Fruit fly (Drosophila melanogaster) whole organism, embryonic: ENCODE results near the gene CG4991.

ENCODE experiments used
- Abd-B ChIP-seq: fragments of 200-800 bp; sonication (Bioruptor generic); optimal IDR thresholded peaks from 2 replicates; lab custom pipeline; 2018; ENCODE audit warnings: missing biosample characterization, mild to moderate bottlenecking, missing genetic modification characterization, moderate library complexity
- CG34224 ChIP-seq: fragments of 200-800 bp; sonication (Bioruptor generic); IDR thresholded peaks from 3 replicates; pipeline ENCODE4 v1.3.6; 2022; ENCODE audit warnings: missing biosample characterization, missing genetic modification characterization; ENCODE audit not compliant: partially characterized antibody
- CG9932 ChIP-seq: fragments of 200-800 bp; sonication (Bioruptor generic); IDR thresholded peaks from 2 replicates; pipeline ENCODE4 v1.3.6; 2022; ENCODE audit warnings: missing biosample characterization, missing genetic modification characterization
- Dad ChIP-seq: fragments of 200-800 bp; sonication (Bioruptor generic); optimal IDR thresholded peaks from 3 replicates; lab custom pipeline; 2016; ENCODE audit warnings: missing biosample characterization, missing genetic modification characterization
- Fer3 ChIP-seq: fragments of 200-800 bp; sonication (Bioruptor generic); optimal IDR thresholded peaks from 2 replicates; lab custom pipeline; 2018; ENCODE audit warnings: missing biosample characterization, mild to moderate bottlenecking, missing genetic modification characterization, moderate library complexity
- Hr78 ChIP-seq, 2 experiments: fragments of 200-800 bp in 1 of 2; fragments of >200 bp in 1 of 2; sonication (Bioruptor generic) in 1 of 2; optimal IDR thresholded peaks; 2 replicates each; lab custom pipeline; 2017 to 2019; ENCODE audit warnings: missing biosample characterization in 2 of 2, missing genetic modification characterization in 2 of 2, mild to moderate bottlenecking in 1 of 2, moderate library complexity in 1 of 2
- Lim3 ChIP-seq: fragments of 200-800 bp; sonication (Bioruptor generic); IDR thresholded peaks from 2 replicates; pipeline ENCODE4 v1.3.6; 2022; ENCODE audit warnings: missing biosample characterization, missing genetic modification characterization
- Neu2 ChIP-seq: fragments of 200-800 bp; sonication (Bioruptor generic); optimal IDR thresholded peaks from 3 replicates; lab custom pipeline; 2016; ENCODE audit warnings: missing biosample characterization, missing genetic modification characterization, borderline replicate concordance
- Optix ChIP-seq: fragments of 200-800 bp; sonication (Bioruptor generic); IDR thresholded peaks from 3 replicates; pipeline ENCODE4 v1.3.6; 2022; ENCODE audit warnings: missing biosample characterization, missing genetic modification characterization
- Side ChIP-seq: fragments of 200-800 bp; sonication (Bioruptor generic); optimal IDR thresholded peaks from 2 replicates; lab custom pipeline; 2016; ENCODE audit warnings: missing biosample characterization, missing genetic modification characterization
- Sox102F ChIP-seq: fragments of 200-800 bp; sonication (Bioruptor generic); optimal IDR thresholded peaks from 2 replicates; lab custom pipeline; 2018; ENCODE audit warnings: missing biosample characterization, mild to moderate bottlenecking, missing genetic modification characterization, moderate library complexity
- pan ChIP-seq, 4 experiments: fragments of >200 bp in 3 of 4; fragments of 200-800 bp in 1 of 4; sonication (Bioruptor generic) in 1 of 4; optimal IDR thresholded peaks in 3 of 4; IDR thresholded peaks in 1 of 4; 2 replicates each; pipeline versions ENCODE4 v1.3.6 to Lab custom; 2017 to 2022; ENCODE audit warnings: missing biosample characterization in 2 of 4, missing genetic modification characterization in 2 of 4, mixed read lengths in 1 of 4
- salm ChIP-seq: fragments of 200-800 bp; sonication (Bioruptor generic); optimal IDR thresholded peaks from 2 replicates; lab custom pipeline; 2018; ENCODE audit warnings: missing biosample characterization, mild to moderate bottlenecking, missing genetic modification characterization

DNA sequence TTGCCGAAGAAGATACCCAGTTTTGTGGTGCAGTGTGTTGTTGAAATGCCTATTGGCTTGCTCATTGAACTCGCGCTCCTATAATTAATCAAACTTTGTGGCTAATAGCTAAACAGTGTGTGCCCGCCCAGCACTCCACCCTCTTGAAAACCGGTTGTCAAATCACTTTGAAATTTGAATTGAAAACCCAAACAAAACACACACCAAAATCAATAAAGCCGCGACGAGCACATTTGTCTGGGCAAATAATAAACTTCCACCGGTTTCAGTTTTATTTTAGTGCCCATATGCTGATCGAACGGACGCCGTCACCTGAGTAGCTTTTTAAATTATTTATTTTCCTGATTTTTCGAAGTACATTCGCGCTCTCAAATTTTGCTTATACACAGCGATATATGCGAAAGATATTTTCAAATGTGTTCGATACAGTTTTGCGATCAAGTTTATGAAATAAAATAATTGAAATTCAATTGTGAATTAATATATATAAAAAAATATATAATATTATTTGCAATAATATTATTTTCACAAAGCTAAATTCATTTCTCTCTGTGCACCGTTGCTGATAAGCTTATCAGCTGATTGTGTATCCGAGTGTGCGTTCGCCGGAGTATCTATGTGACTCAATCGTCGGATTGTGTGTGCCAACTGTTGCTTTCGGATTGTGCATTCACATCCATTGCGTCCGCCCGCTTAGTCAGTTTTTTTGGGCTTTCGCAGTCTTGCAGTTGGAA lies 38.2 kb downstream of the CG4991 start:
- TF ChIP-seq CG9932 (GFP tag; lab: Robert Waterston, UW) = no peak; the same call in none of the 2 replicates
- peak; percentile 71 for TF ChIP-seq salm (tag; lab: Kevin White, UChicago)
- TF ChIP-seq Sox102F (GFP tag; lab: Kevin White, UChicago) = peak; percentile 93
- no peak for TF ChIP-seq Abd-B (GFP tag; lab: Kevin White, UChicago)
- TF ChIP-seq Hr78 (GFP tag; optimal IDR thresholded peaks at IDR 0.05; lab: Kevin White, UChicago) = peak in 1 of 2 experiments; percentile 46
- peak; percentile 84 for TF ChIP-seq Fer3 (tag; lab: Kevin White, UChicago)
- no peak for TF ChIP-seq CG34224 (GFP tag; lab: Robert Waterston, UW)
- TF ChIP-seq Lim3 (GFP tag; lab: Robert Waterston, UW) = no peak; the same call in 1 of the 2 replicates
- no peak for TF ChIP-seq Dad (GFP tag; lab: Kevin White, UChicago)
- TF ChIP-seq Neu2 (GFP tag; lab: Kevin White, UChicago) = no peak
- no peak for TF ChIP-seq pan (optimal IDR thresholded peaks at IDR 0.05; lab: Kevin White, UChicago)
- peak in 1 of 2 experiments; percentile 85 for TF ChIP-seq pan (GFP tag; optimal IDR thresholded peaks at IDR 0.05 in 1 of 2, IDR thresholded peaks at IDR 0.05 in 1 of 2)
- no peak; the same call in 2 of the 3 replicates for TF ChIP-seq Optix (GFP tag; lab: Robert Waterston, UW)
- no peak for TF ChIP-seq Side (GFP tag; lab: Kevin White, UChicago)
